Worm (Caenorhabditis elegans) whole organism, mixed stage, embryonic: Measurements from ENCODE around the gene pqn-65.

Experiments used
- M03D4.4 ChIP-seq: sonication (generic microtip); optimal IDR thresholded peaks from 2 replicates; lab custom pipeline; 2017; ENCODE audit warnings: mild to moderate bottlenecking, missing genetic modification characterization, missing compliant biosample characterization
- bed-3 ChIP-seq: fragments of 200-800 bp; sonication (Bioruptor generic); optimal IDR thresholded peaks from 3 replicates; lab custom pipeline; 2018; ENCODE audit warnings: mild to moderate bottlenecking, missing genetic modification characterization, moderate library complexity, missing compliant biosample characterization
- blmp-1 ChIP-seq: fragments of 150-350 bp; optimal IDR thresholded peaks from 2 replicates; lab custom pipeline; 2014; ENCODE audit warnings: missing biosample characterization, missing genetic modification characterization
- ceh-39 ChIP-seq: fragments of 150-350 bp; optimal IDR thresholded peaks from 2 replicates; lab custom pipeline; 2014; ENCODE audit warnings: missing biosample characterization, missing genetic modification characterization
- ceh-43 ChIP-seq: fragments of 200-800 bp; sonication (Bioruptor generic); optimal IDR thresholded peaks from 2 replicates; lab custom pipeline; 2018; ENCODE audit warnings: mild to moderate bottlenecking, missing genetic modification characterization, moderate library complexity, missing compliant biosample characterization
- ceh-83 ChIP-seq: fragments of 200-800 bp; sonication (Bioruptor generic); optimal IDR thresholded peaks from 2 replicates; lab custom pipeline; 2018; ENCODE audit warnings: mild to moderate bottlenecking, missing genetic modification characterization, missing compliant biosample characterization
- cnd-1 ChIP-seq: fragments of 200-800 bp; sonication (Bioruptor generic); optimal IDR thresholded peaks from 2 replicates; lab custom pipeline; 2018; ENCODE audit warnings: mild to moderate bottlenecking, missing genetic modification characterization, missing compliant biosample characterization
- drap-1 ChIP-seq: fragments of 200-800 bp; sonication (Bioruptor generic); optimal IDR thresholded peaks from 3 replicates; lab custom pipeline; 2018; ENCODE audit warnings: mild to moderate bottlenecking, missing genetic modification characterization, missing compliant biosample characterization
- elt-1 ChIP-seq: sonication (generic microtip); optimal IDR thresholded peaks from 2 replicates; lab custom pipeline; 2017; ENCODE audit warnings: missing genetic modification characterization, mild to moderate bottlenecking, missing compliant biosample characterization, antibody characterized with exemption, moderate library complexity, borderline replicate concordance; ENCODE audit not compliant: insufficient read depth
- elt-3 ChIP-seq: fragments of 150-350 bp; optimal IDR thresholded peaks from 2 replicates; lab custom pipeline; 2014; ENCODE audit warnings: missing biosample characterization, missing genetic modification characterization
- flh-1 ChIP-seq: fragments of 200-800 bp; sonication (Bioruptor generic); optimal IDR thresholded peaks from 2 replicates; lab custom pipeline; 2018; ENCODE audit warnings: mild to moderate bottlenecking, missing genetic modification characterization, moderate library complexity, missing compliant biosample characterization
- ham-2 ChIP-seq: fragments of 200-800 bp; sonication (Bioruptor generic); optimal IDR thresholded peaks from 2 replicates; lab custom pipeline; 2018; ENCODE audit warnings: mild to moderate bottlenecking, missing genetic modification characterization, missing compliant biosample characterization
- lin-13 ChIP-seq: fragments of 150-350 bp; optimal IDR thresholded peaks from 2 replicates; lab custom pipeline; 2014; ENCODE audit warnings: missing biosample characterization, missing genetic modification characterization
- lin-32 ChIP-seq: fragments of 200-800 bp; sonication (Bioruptor generic); optimal IDR thresholded peaks from 2 replicates; lab custom pipeline; 2018; ENCODE audit warnings: mild to moderate bottlenecking, missing genetic modification characterization, missing compliant biosample characterization
- lsy-2 ChIP-seq: fragments of 150-350 bp; optimal IDR thresholded peaks from 2 replicates; lab custom pipeline; 2014; ENCODE audit warnings: missing biosample characterization, missing genetic modification characterization
- mab-5 ChIP-seq: fragments of 150-350 bp; optimal IDR thresholded peaks from 2 replicates; lab custom pipeline; 2014; ENCODE audit warnings: missing biosample characterization, missing genetic modification characterization
- mep-1 ChIP-seq: fragments of 150-350 bp; optimal IDR thresholded peaks from 2 replicates; lab custom pipeline; 2017; ENCODE audit warnings: missing biosample characterization, missing genetic modification reagents, missing genetic modification characterization, inconsistent platforms
- mls-2 ChIP-seq: sonication (generic microtip); optimal IDR thresholded peaks from 2 replicates; lab custom pipeline; 2016; ENCODE audit warnings: mild to moderate bottlenecking, missing genetic modification characterization, moderate library complexity, missing compliant biosample characterization
- nhr-12 ChIP-seq: fragments of 150-350 bp; optimal IDR thresholded peaks from 2 replicates; lab custom pipeline; 2014; ENCODE audit warnings: missing biosample characterization, missing genetic modification characterization
- nhr-2 ChIP-seq: fragments of 150-350 bp; optimal IDR thresholded peaks from 2 replicates; lab custom pipeline; 2014; ENCODE audit warnings: missing biosample characterization, missing genetic modification characterization
- nhr-237 ChIP-seq: fragments of 150-350 bp; optimal IDR thresholded peaks from 2 replicates; lab custom pipeline; 2014; ENCODE audit warnings: missing biosample characterization, missing genetic modification characterization
- nhr-28 ChIP-seq: fragments of 150-350 bp; optimal IDR thresholded peaks from 2 replicates; lab custom pipeline; 2014; ENCODE audit warnings: missing biosample characterization, missing genetic modification characterization
- nhr-76 ChIP-seq: sonication (generic microtip); optimal IDR thresholded peaks from 2 replicates; lab custom pipeline; 2017; ENCODE audit warnings: missing biosample characterization, missing genetic modification characterization
- pha-4 ChIP-seq: fragments of 150-350 bp; optimal IDR thresholded peaks from 2 replicates; lab custom pipeline; 2018; ENCODE audit warnings: missing biosample characterization, missing genetic modification reagents, missing genetic modification characterization
- sem-2 ChIP-seq: fragments of 200-800 bp; sonication (Bioruptor generic); optimal IDR thresholded peaks from 2 replicates; lab custom pipeline; 2018; ENCODE audit warnings: mild to moderate bottlenecking, missing genetic modification characterization, missing compliant biosample characterization
- snpc-4 ChIP-seq: fragments of 150-350 bp; optimal IDR thresholded peaks from 2 replicates; lab custom pipeline; 2014; ENCODE audit warnings: missing biosample characterization, missing genetic modification characterization
- sptf-1 ChIP-seq: sonication (generic microtip); optimal IDR thresholded peaks from 2 replicates; lab custom pipeline; 2017; ENCODE audit warnings: mild to moderate bottlenecking, missing genetic modification characterization, moderate library complexity, missing compliant biosample characterization
- tbx-8 ChIP-seq: fragments of 200-800 bp; sonication (Bioruptor generic); optimal IDR thresholded peaks from 2 replicates; lab custom pipeline; 2018; ENCODE audit warnings: mild to moderate bottlenecking, missing genetic modification characterization, moderate library complexity, missing compliant biosample characterization
- unc-39 ChIP-seq: fragments of 150-350 bp; optimal IDR thresholded peaks from 2 replicates; lab custom pipeline; 2014; ENCODE audit warnings: missing biosample characterization, missing genetic modification characterization
- unc-62 ChIP-seq: fragments of 150-350 bp; optimal IDR thresholded peaks from 2 replicates; lab custom pipeline; 2014; ENCODE audit warnings: missing biosample characterization, missing genetic modification reagents, missing genetic modification characterization
- zip-8 ChIP-seq: fragments of 150-350 bp; optimal IDR thresholded peaks from 2 replicates; lab custom pipeline; 2014; ENCODE audit warnings: missing biosample characterization, missing genetic modification characterization

The pqn-65 gene

DNA sequence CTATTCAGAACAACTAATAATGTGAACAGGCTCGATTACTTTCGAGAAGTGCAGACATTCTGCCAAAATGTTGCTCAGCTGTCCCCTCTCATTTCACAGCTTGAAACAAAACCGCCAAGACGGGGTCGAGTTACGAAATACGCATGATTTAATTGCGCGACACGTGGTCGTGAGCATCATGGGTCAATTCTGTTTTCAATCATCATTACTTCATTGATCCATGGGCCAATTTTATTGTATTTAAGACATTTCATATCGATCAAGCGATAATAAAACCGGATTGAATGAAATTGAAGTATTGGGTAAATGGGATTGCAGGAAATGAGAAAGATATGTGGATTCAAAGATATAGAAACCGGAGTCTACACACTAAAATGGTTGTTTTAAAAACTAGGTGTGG, 33.5 kb upstream of the pqn-65 start:
- TF ChIP-seq flh-1 (GFP tag; lab: Kevin White, UChicago) (no peak), nhr-28 (tag; lab: Kevin White, UChicago) (no peak), ceh-83 (GFP tag; lab: Kevin White, UChicago) (no peak), sem-2 (GFP tag; lab: Kevin White, UChicago) (no peak), lsy-2 (tag; lab: Kevin White, UChicago) (no peak), nhr-76 (tag; lab: Kevin White, UChicago) (no peak), pha-4 (tag; lab: Kevin White, UChicago) (no peak), M03D4.4 (tag; lab: Kevin White, UChicago) (no peak), lin-32 (GFP tag; lab: Kevin White, UChicago) (no peak), elt-1 (tag; lab: Kevin White, UChicago) (no peak), ceh-43 (GFP tag; lab: Kevin White, UChicago) (no peak), nhr-12 (tag; lab: Kevin White, UChicago) (no peak), mls-2 (tag; lab: Kevin White, UChicago) (no peak), mep-1 (tag; lab: Kevin White, UChicago) (no peak), bed-3 (GFP tag; lab: Kevin White, UChicago) (no peak), ham-2 (GFP tag; lab: Kevin White, UChicago) (no peak), tbx-8 (GFP tag; lab: Kevin White, UChicago) (no peak), snpc-4 (no peak), ceh-39 (tag; lab: Kevin White, UChicago) (no peak), mab-5 (tag; lab: Kevin White, UChicago) (no peak)

DNA sequence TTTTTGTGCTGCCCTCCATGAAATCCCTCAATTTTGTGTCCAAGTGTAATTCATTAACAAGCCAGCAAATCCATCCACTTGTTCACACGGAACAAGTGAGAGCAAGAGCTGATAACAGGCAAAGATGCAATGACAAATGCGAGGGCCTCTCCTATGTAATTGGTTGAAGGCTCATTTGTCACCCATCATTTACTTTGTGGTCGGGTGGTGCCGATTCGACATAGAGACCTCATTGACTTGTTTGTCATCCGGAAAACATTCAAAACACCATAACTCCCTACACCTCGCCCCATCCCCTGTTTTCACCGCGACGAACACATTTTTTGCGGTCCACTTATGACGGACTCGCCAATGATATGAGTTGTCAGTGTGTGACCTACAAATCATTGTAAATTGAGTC, 32.0 kb upstream of the pqn-65 start:
- no peak for TF ChIP-seq ceh-83 (GFP tag; lab: Kevin White, UChicago)
- TF ChIP-seq lin-32 (GFP tag; lab: Kevin White, UChicago) = no peak
- TF ChIP-seq drap-1 (GFP tag; lab: Kevin White, UChicago) = no peak
- TF ChIP-seq tbx-8 (GFP tag; lab: Kevin White, UChicago) = no peak
- TF ChIP-seq ceh-39 (tag; lab: Kevin White, UChicago) = no peak
- no peak for TF ChIP-seq cnd-1
- no peak for TF ChIP-seq ceh-43 (GFP tag; lab: Kevin White, UChicago)
- no peak for TF ChIP-seq pha-4 (tag; lab: Kevin White, UChicago)
- TF ChIP-seq, all 35 proteins: peak for 0

DNA sequence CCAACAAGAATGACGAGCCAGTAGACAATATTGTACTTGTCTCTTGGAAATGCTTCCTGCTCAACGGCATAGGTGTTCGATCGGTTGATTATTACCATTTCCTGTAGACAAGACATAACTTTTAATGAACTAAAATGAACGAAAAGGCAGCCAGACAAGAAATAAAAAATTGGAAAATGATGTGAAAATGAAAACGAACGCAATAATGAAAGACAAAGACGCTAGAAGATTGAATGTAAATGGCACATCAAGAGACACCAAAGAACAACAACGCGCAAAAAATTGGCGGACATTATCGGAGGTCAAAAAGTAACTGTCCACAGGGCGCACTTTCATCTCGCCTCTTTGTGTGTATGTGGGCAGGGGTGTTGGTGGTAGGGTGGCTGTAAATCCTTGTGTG, 29.7 kb upstream of the pqn-65 start, which contains the start of gene ent-5:
Gene ent-5 (minus strand): TSS at position 101 of the 400 bp plus-strand sequence.
- TF ChIP-seq bed-3 (GFP tag; lab: Kevin White, UChicago) (no peak), elt-3 (tag; lab: Kevin White, UChicago) (no peak), ceh-83 (GFP tag; lab: Kevin White, UChicago) (no peak), tbx-8 (GFP tag; lab: Kevin White, UChicago) (no peak), sem-2 (GFP tag; lab: Kevin White, UChicago) (no peak), lsy-2 (tag; lab: Kevin White, UChicago) (no peak), blmp-1 (tag; lab: Kevin White, UChicago) (no peak), drap-1 (GFP tag; lab: Kevin White, UChicago) (no peak), pha-4 (tag; lab: Kevin White, UChicago) (no peak), nhr-28 (tag; lab: Kevin White, UChicago) (no peak), ham-2 (GFP tag; lab: Kevin White, UChicago) (no peak), elt-1 (tag; lab: Kevin White, UChicago) (no peak), sptf-1 (tag; lab: Kevin White, UChicago) (no peak), nhr-2 (no peak), ceh-39 (tag; lab: Kevin White, UChicago) (no peak), unc-62 (GFP tag; lab: Kevin White, UChicago) (no peak), flh-1 (GFP tag; lab: Kevin White, UChicago) (no peak), lin-32 (GFP tag; lab: Kevin White, UChicago) (no peak)

DNA sequence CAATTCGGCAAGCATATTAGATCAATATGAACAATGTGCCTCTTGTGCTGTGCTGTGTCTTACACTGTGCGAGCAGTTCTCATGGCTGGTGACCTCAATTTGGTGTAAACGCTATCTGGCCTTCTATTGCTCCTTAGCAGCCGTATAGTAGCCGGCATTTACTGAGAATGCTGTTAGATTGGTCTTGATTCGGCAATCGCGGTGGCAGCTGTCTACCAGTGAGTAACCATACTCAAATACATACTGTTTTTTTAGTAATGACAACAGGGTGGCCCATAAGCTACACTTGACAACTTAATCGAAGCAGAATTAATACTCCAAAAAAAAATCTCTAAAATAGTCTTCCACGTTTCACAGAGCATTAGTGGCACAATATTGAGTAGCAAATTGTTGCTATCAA, 27.7 kb upstream of the pqn-65 start, which contains the start of gene C46C11.4:
Gene C46C11.4 (minus strand): TSS at position 101 of the 400 bp plus-strand sequence.
- TF ChIP-seq nhr-2 (peak; percentile 8), nhr-76 (tag; lab: Kevin White, UChicago) (no peak)

DNA sequence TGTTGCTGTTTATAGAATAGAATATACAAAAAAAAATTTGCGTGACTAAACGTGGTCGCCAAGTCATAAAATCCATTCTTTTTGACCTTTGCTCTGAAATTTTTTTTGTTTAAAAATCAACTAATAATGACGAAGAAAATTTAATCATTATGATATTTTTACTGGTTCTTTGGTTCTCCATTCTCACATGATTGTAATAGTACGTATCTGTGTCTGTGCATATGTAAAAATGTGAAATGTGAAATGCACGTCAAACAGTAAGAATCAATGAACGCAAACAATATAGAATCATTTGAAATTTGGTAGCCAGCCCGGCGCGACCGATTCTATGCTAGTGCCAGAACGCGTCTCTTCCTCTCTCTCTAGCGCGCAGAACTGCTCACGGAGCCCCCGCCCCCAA, 17.4 kb upstream of the pqn-65 start, which contains the start of gene hosl-1:
Gene hosl-1 (plus strand): TSS at position 301 of the 400 bp plus-strand sequence.
- TF ChIP-seq lin-13 (tag; lab: Kevin White, UChicago) (no peak), unc-62 (GFP tag; lab: Kevin White, UChicago) (no peak), ham-2 (GFP tag; lab: Kevin White, UChicago) (no peak), nhr-237 (no peak), sptf-1 (tag; lab: Kevin White, UChicago) (no peak), ceh-83 (GFP tag; lab: Kevin White, UChicago) (no peak), zip-8 (tag; lab: Kevin White, UChicago) (no peak), ceh-43 (GFP tag; lab: Kevin White, UChicago) (no peak), M03D4.4 (tag; lab: Kevin White, UChicago) (no peak), unc-39 (tag; lab: Kevin White, UChicago) (no peak)
